Worm (Caenorhabditis elegans) whole organism, late embryonic: ENCODE results near the gene sri-32.

Source experiments
- C08G9.2 ChIP-seq: sonication (generic microtip); optimal IDR thresholded peaks from 2 replicates; lab custom pipeline; 2016; ENCODE audit warnings: mild to moderate bottlenecking, missing genetic modification characterization, moderate library complexity, missing compliant biosample characterization
- C38D4.7 ChIP-seq: fragments of 200-800 bp; sonication (Bioruptor generic); optimal IDR thresholded peaks from 2 replicates; lab custom pipeline; 2018; ENCODE audit warnings: mild to moderate bottlenecking, missing genetic modification characterization, moderate library complexity, missing compliant biosample characterization
- K02D7.2 ChIP-seq: sonication (generic microtip); optimal IDR thresholded peaks from 2 replicates; lab custom pipeline; 2017; ENCODE audit warnings: mild to moderate bottlenecking, missing genetic modification characterization, missing compliant biosample characterization
- K09A11.1 ChIP-seq: sonication (generic microtip); optimal IDR thresholded peaks from 2 replicates; lab custom pipeline; 2017; ENCODE audit warnings: antibody characterized with exemption, mild to moderate bottlenecking, missing genetic modification characterization, missing compliant biosample characterization; ENCODE audit not compliant: insufficient read depth
- Y22D7AL.16 ChIP-seq: sonication (generic microtip); optimal IDR thresholded peaks from 2 replicates; lab custom pipeline; 2016; ENCODE audit warnings: missing genetic modification characterization, missing compliant biosample characterization
- ahr-1 ChIP-seq: sonication (generic microtip); optimal IDR thresholded peaks from 2 replicates; lab custom pipeline; 2016; ENCODE audit warnings: missing genetic modification characterization, missing compliant biosample characterization
- ama-1 ChIP-seq: fragments of 150-350 bp; optimal IDR thresholded peaks from 2 replicates; lab custom pipeline; 2014
- ceh-18 ChIP-seq: sonication (generic microtip); optimal IDR thresholded peaks from 2 replicates; lab custom pipeline; 2016; ENCODE audit warnings: missing genetic modification characterization, missing compliant biosample characterization
- ceh-19 ChIP-seq: fragments of 200-800 bp; sonication (Bioruptor generic); optimal IDR thresholded peaks from 2 replicates; lab custom pipeline; 2018; ENCODE audit warnings: mild to moderate bottlenecking, missing genetic modification characterization, missing compliant biosample characterization
- ceh-30 ChIP-seq: fragments of 150-350 bp; optimal IDR thresholded peaks from 2 replicates; lab custom pipeline; 2014; ENCODE audit warnings: missing biosample characterization, missing genetic modification characterization
- ceh-31 ChIP-seq: sonication (generic microtip); optimal IDR thresholded peaks from 2 replicates; lab custom pipeline; 2016; ENCODE audit warnings: missing genetic modification characterization, missing compliant biosample characterization
- ceh-48 ChIP-seq: sonication (generic microtip); optimal IDR thresholded peaks from 2 replicates; lab custom pipeline; 2016; ENCODE audit warnings: missing genetic modification characterization, inconsistent platforms, missing compliant biosample characterization
- ceh-6 ChIP-seq: fragments of 200-800 bp; sonication (Bioruptor generic); optimal IDR thresholded peaks from 2 replicates; lab custom pipeline; 2018; ENCODE audit warnings: mild to moderate bottlenecking, missing genetic modification characterization, missing compliant biosample characterization
- che-1 ChIP-seq: sonication (generic microtip); optimal IDR thresholded peaks from 2 replicates; lab custom pipeline; 2016; ENCODE audit warnings: mild to moderate bottlenecking, missing genetic modification characterization, missing compliant biosample characterization
- dmd-4 ChIP-seq: sonication (generic microtip); optimal IDR thresholded peaks from 2 replicates; lab custom pipeline; 2016; ENCODE audit warnings: borderline replicate concordance, missing genetic modification characterization, missing compliant biosample characterization
- dve-1 ChIP-seq: sonication (generic microtip); optimal IDR thresholded peaks from 2 replicates; lab custom pipeline; 2017; ENCODE audit warnings: antibody characterized with exemption, mild to moderate bottlenecking, missing genetic modification characterization, missing compliant biosample characterization
- elt-4 ChIP-seq: sonication (generic microtip); optimal IDR thresholded peaks from 2 replicates; lab custom pipeline; 2016; ENCODE audit warnings: missing genetic modification characterization, missing compliant biosample characterization
- ets-4 ChIP-seq: sonication (generic microtip); optimal IDR thresholded peaks from 2 replicates; lab custom pipeline; 2016; ENCODE audit warnings: missing genetic modification characterization, missing compliant biosample characterization
- fax-1 ChIP-seq: sonication (generic microtip); optimal IDR thresholded peaks from 2 replicates; lab custom pipeline; 2016; ENCODE audit warnings: missing genotype, missing genetic modification characterization, missing compliant biosample characterization
- gmeb-2 ChIP-seq: sonication (generic microtip); optimal IDR thresholded peaks from 2 replicates; lab custom pipeline; 2016; ENCODE audit warnings: missing genetic modification characterization, inconsistent platforms, missing compliant biosample characterization
- hlh-13 ChIP-seq: fragments of 200-800 bp; sonication (Bioruptor generic); optimal IDR thresholded peaks from 2 replicates; lab custom pipeline; 2018; ENCODE audit warnings: mild to moderate bottlenecking, missing genetic modification characterization, missing compliant biosample characterization
- hlh-6 ChIP-seq: sonication (generic microtip); optimal IDR thresholded peaks from 2 replicates; lab custom pipeline; 2016; ENCODE audit warnings: missing genotype, missing genetic modification characterization, missing compliant biosample characterization
- mec-3 ChIP-seq: sonication (generic microtip); optimal IDR thresholded peaks from 2 replicates; lab custom pipeline; 2016; ENCODE audit warnings: borderline replicate concordance, missing genetic modification characterization, missing compliant biosample characterization
- nfya-1 ChIP-seq: sonication (generic microtip); optimal IDR thresholded peaks from 2 replicates; lab custom pipeline; 2017; ENCODE audit warnings: missing genetic modification characterization, mild to moderate bottlenecking, missing compliant biosample characterization, antibody characterized with exemption, moderate library complexity
- nhr-11 ChIP-seq: fragments of 150-350 bp; optimal IDR thresholded peaks from 2 replicates; lab custom pipeline; 2014; ENCODE audit warnings: missing biosample characterization, missing genetic modification characterization
- npax-4 ChIP-seq: sonication (generic microtip); optimal IDR thresholded peaks from 2 replicates; lab custom pipeline; 2016; ENCODE audit warnings: missing genetic modification characterization, missing compliant biosample characterization
- pat-9 ChIP-seq: fragments of 200-800 bp; sonication (Bioruptor generic); optimal IDR thresholded peaks from 2 replicates; lab custom pipeline; 2018; ENCODE audit warnings: mild to moderate bottlenecking, missing genetic modification characterization, moderate library complexity, missing compliant biosample characterization
- pax-1 ChIP-seq: fragments of 150-350 bp; optimal IDR thresholded peaks from 2 replicates; lab custom pipeline; 2014; ENCODE audit warnings: missing biosample characterization, missing genetic modification characterization
- pqm-1 ChIP-seq: sonication (generic microtip); optimal IDR thresholded peaks from 2 replicates; lab custom pipeline; 2016; ENCODE audit warnings: missing genetic modification characterization, missing compliant biosample characterization
- ref-2 ChIP-seq: sonication (generic microtip); optimal IDR thresholded peaks from 2 replicates; lab custom pipeline; 2016; ENCODE audit warnings: missing genetic modification characterization, missing compliant biosample characterization
- sox-2 ChIP-seq: fragments of 200-800 bp; sonication (Bioruptor generic); IDR thresholded peaks from 2 replicates; pipeline ENCODE4 v1.3.6; 2022; ENCODE audit warnings: missing genetic modification reagents, missing genetic modification characterization, missing compliant biosample characterization
- sox-4 ChIP-seq: sonication (generic microtip); optimal IDR thresholded peaks from 2 replicates; lab custom pipeline; 2017; ENCODE audit warnings: mild to moderate bottlenecking, missing genetic modification characterization, inconsistent platforms, missing compliant biosample characterization
- tbx-2 ChIP-seq: sonication (generic microtip); optimal IDR thresholded peaks from 2 replicates; lab custom pipeline; 2016; ENCODE audit warnings: missing genetic modification characterization, missing compliant biosample characterization
- unc-42 ChIP-seq: sonication (generic microtip); optimal IDR thresholded peaks from 2 replicates; lab custom pipeline; 2016; ENCODE audit warnings: missing genotype, missing genetic modification characterization, missing compliant biosample characterization
- unc-86 ChIP-seq: sonication (generic microtip); optimal IDR thresholded peaks from 2 replicates; lab custom pipeline; 2016; ENCODE audit warnings: missing genetic modification characterization, missing compliant biosample characterization
- zip-5 ChIP-seq: sonication (generic microtip); optimal IDR thresholded peaks from 2 replicates; lab custom pipeline; 2016; ENCODE audit warnings: missing genetic modification characterization, missing compliant biosample characterization

Gene sri-32

ce11 chrII:3118907-3119382, 35.3 kb downstream of the sri-32 start, which contains the start of gene T10D4.6 (continued):
- TF ChIP-seq ref-2 (tag; lab: Kevin White, UChicago) (no peak), pax-1 (tag; lab: Kevin White, UChicago) (no peak), zip-5 (tag; lab: Kevin White, UChicago) (no peak), ceh-30 (no peak), che-1 (tag; lab: Kevin White, UChicago) (no peak), nfya-1 (peak; percentile 42), gmeb-2 (tag; lab: Kevin White, UChicago) (no peak), ama-1 (no peak), fax-1 (no peak), ceh-48 (peak; percentile 71)

ce11 chrII:3117471-3117870, 36.8 kb downstream of the sri-32 start, which contains the start of gene T10D4.7:
Gene T10D4.7, plus strand, starts transcription at chrII:3117771.
- no peak for TF ChIP-seq zip-5 (tag; lab: Kevin White, UChicago)
- TF ChIP-seq C08G9.2 (tag; lab: Kevin White, UChicago): no peak
- no peak for TF ChIP-seq unc-86 (tag; lab: Kevin White, UChicago)
- TF ChIP-seq elt-4: no peak
- no peak for TF ChIP-seq pax-1 (tag; lab: Kevin White, UChicago)
- TF ChIP-seq ref-2 (tag; lab: Kevin White, UChicago): no peak
- TF ChIP-seq Y22D7AL.16: no peak
- no peak for TF ChIP-seq dmd-4 (tag; lab: Kevin White, UChicago)
- TF ChIP-seq ceh-19 (GFP tag; lab: Kevin White, UChicago): no peak
- no peak for TF ChIP-seq pat-9 (tag; lab: Kevin White, UChicago)
- TF ChIP-seq pqm-1: no peak
- TF ChIP-seq K02D7.2 (tag; lab: Kevin White, UChicago): no peak
- no peak for TF ChIP-seq hlh-13 (GFP tag; lab: Kevin White, UChicago)
- TF ChIP-seq sox-4: no peak
- TF ChIP-seq ets-4 (tag; lab: Kevin White, UChicago): no peak
- no peak for TF ChIP-seq ceh-6 (GFP tag; lab: Kevin White, UChicago)
- TF ChIP-seq nhr-11 (tag; lab: Kevin White, UChicago): no peak

ce11 chrII:3113934-3114333, 40.3 kb downstream of the sri-32 start, which contains the start of gene clec-123:
Gene clec-123, plus strand, starts transcription at chrII:3114234.
- TF ChIP-seq unc-42: no peak

- no peak for TF ChIP-seq nhr-11 (tag; lab: Kevin White, UChicago)
- TF ChIP-seq mec-3 (tag; lab: Kevin White, UChicago): no peak
- no peak for TF ChIP-seq ceh-31
- TF ChIP-seq dve-1: no peak
- TF ChIP-seq sox-4: no peak
- TF ChIP-seq ref-2 (tag; lab: Kevin White, UChicago): no peak
- TF ChIP-seq C38D4.7 (GFP tag; lab: Kevin White, UChicago): no peak
- no peak for TF ChIP-seq ahr-1 (tag; lab: Kevin White, UChicago)
- no peak for TF ChIP-seq che-1 (tag; lab: Kevin White, UChicago)
- TF ChIP-seq K09A11.1 (tag; lab: Kevin White, UChicago): no peak
- no peak for TF ChIP-seq sox-2
- no peak for TF ChIP-seq zip-5 (tag; lab: Kevin White, UChicago)
- TF ChIP-seq npax-4: no peak
- no peak for TF ChIP-seq ceh-18 (tag; lab: Kevin White, UChicago)
- TF ChIP-seq dmd-4 (tag; lab: Kevin White, UChicago): no peak
- no peak for TF ChIP-seq hlh-6
- TF ChIP-seq tbx-2 (tag; lab: Kevin White, UChicago): no peak
Observed at ce11 chrII:3113289-3113688, 41.0 kb downstream of the sri-32 start.
